Worm (Caenorhabditis elegans): ENCODE results near the gene R04B5.11.

DNA sequence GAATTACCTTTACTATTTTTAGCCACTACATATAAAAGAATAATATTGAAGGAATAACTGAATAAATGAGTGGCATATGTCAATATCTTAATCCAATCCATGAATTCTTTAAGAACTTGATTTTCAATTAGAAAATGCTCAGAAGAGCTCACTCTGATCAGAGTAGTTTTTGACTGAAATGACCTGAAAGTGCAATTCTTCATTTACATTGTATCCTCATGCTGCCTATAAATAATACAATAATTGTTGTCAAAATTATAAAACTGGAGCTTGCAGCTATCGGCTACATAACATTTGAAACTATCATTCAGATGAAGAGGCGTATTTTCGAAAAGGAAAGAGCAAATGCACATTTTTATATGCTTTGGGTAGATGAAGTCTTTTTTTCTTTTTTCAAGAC, 31.6 kb upstream of the R04B5.11 start, which contains the start of gene srxa-19:
- TF ChIP-seq dao-5 (tag; optimal IDR thresholded peaks at IDR 0.05) (no peak), him-1 (tag; optimal IDR thresholded peaks at IDR 0.05) (no peak), W03F9.2 (tag; optimal IDR thresholded peaks at IDR 0.05) (no peak)

All from whole organism, L4/young adult.